Worm (Caenorhabditis elegans) whole organism, young adult: ENCODE data around the gene T06C12.12.

Experiments
- F23B12.7 ChIP-seq: sonication (generic microtip); optimal IDR thresholded peaks from 2 replicates; lab custom pipeline; 2017; ENCODE audit warnings: missing genetic modification characterization, mild to moderate bottlenecking, missing compliant biosample characterization, antibody characterized with exemption, moderate library complexity; ENCODE audit not compliant: insufficient read depth
- ama-1 ChIP-seq, 3 experiments: fragments of 150-350 bp in 1 of 3; sonication (generic microtip) in 2 of 3; optimal IDR thresholded peaks; 2 replicates each; lab custom pipeline; 2014 to 2018; ENCODE audit warnings: missing biosample characterization in 2 of 3, missing genetic modification characterization in 2 of 3, missing genetic modification reagents in 2 of 3
- attf-3 ChIP-seq: fragments of 200-800 bp; sonication (Bioruptor generic); conservative IDR thresholded peaks from 2 replicates; pipeline ENCODE4 v1.3.6; 2022; ENCODE audit warnings: missing genetic modification reagents, missing genetic modification characterization, missing compliant biosample characterization
- ceh-27 ChIP-seq: fragments of 200-800 bp; sonication (Bioruptor generic); optimal IDR thresholded peaks from 2 replicates; lab custom pipeline; 2018; ENCODE audit warnings: mild to moderate bottlenecking, missing genetic modification characterization, moderate library complexity, missing compliant biosample characterization
- dox-1 ChIP-seq: fragments of 200-800 bp; sonication (Bioruptor generic); IDR thresholded peaks from 2 replicates; pipeline ENCODE4 v1.3.6; 2022; ENCODE audit warnings: missing genetic modification reagents, missing genetic modification characterization, missing compliant biosample characterization
- ets-4 ChIP-seq: fragments of 200-800 bp; sonication (Bioruptor generic); optimal IDR thresholded peaks from 2 replicates; lab custom pipeline; 2018; ENCODE audit warnings: mild to moderate bottlenecking, missing genetic modification characterization, missing compliant biosample characterization
- hlh-26 ChIP-seq: fragments of 200-800 bp; sonication (Bioruptor generic); conservative IDR thresholded peaks from 2 replicates; pipeline ENCODE4 v1.3.6; 2022; ENCODE audit warnings: missing genetic modification reagents, missing genetic modification characterization, missing compliant biosample characterization
- hmg-1.2 ChIP-seq: fragments of 200-800 bp; sonication (Bioruptor generic); IDR thresholded peaks from 2 replicates; pipeline ENCODE4 v1.3.6; 2022; ENCODE audit warnings: missing genetic modification reagents, missing genetic modification characterization, missing compliant biosample characterization
- pha-4 ChIP-seq: fragments of 150-350 bp; sonication (generic microtip); optimal IDR thresholded peaks from 2 replicates; lab custom pipeline; 2014; ENCODE audit warnings: missing biosample characterization, missing genetic modification reagents, missing genetic modification characterization
- sptf-2 ChIP-seq: fragments of 200-800 bp; sonication (Bioruptor generic); optimal IDR thresholded peaks from 2 replicates; lab custom pipeline; 2018; ENCODE audit warnings: mild to moderate bottlenecking, missing genetic modification characterization, missing compliant biosample characterization
- ztf-3 ChIP-seq: fragments of 200-800 bp; sonication (Bioruptor generic); optimal IDR thresholded peaks from 2 replicates; lab custom pipeline; 2018; ENCODE audit warnings: mild to moderate bottlenecking, missing genetic modification characterization, missing compliant biosample characterization

DNA sequence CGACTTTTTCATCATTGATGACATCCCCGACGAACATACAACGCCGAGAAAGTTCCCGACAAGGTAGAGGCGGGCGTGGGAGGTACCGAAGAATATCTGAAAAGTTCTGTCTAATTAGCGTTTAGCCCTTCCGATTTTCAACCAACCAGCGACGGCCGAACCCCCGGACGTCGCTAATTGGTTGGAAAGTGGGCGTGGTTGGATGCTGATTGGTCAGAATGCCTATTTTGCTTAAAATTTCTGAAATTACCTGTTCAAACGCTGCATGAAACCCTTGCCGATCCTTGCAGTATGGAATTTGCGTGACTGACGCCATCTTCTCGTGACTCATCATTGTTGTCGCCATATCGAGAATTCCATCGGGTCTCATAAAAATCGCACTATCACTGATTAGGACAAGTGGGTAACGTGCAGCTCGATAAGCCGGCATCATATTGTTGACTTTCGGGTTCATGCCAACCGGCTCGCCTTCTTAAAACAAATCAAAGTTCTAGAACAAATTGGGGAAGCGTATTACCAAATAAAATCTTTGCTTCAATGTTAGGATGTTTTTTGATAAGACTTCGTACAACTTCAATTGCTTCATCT is 4.1 kb upstream of the T06C12.12 start:
- no peak for TF ChIP-seq ama-1 (optimal IDR thresholded peaks at IDR 0.05; lab: Kevin White, UChicago)
- TF ChIP-seq ama-1 (GFP tag; optimal IDR thresholded peaks at IDR 0.05; lab: Kevin White, UChicago), result no peak
- no peak for TF ChIP-seq pha-4 (tag; lab: Kevin White, UChicago)
- TF ChIP-seq sptf-2, result no peak
- peak; percentile 32; the same call in 1 of the 2 replicates for TF ChIP-seq dox-1 (GFP tag; lab: Robert Waterston, UW)
- no peak for TF ChIP-seq ets-4 (GFP tag; lab: Kevin White, UChicago)
- TF ChIP-seq hmg-1.2, result no peak
- no peak for TF ChIP-seq F23B12.7 (tag; lab: Kevin White, UChicago)
- no peak for TF ChIP-seq hlh-26 (GFP tag; lab: Robert Waterston, UW)
- no peak for TF ChIP-seq attf-3 (GFP tag; lab: Robert Waterston, UW)
- TF ChIP-seq ztf-3 (GFP tag; lab: Kevin White, UChicago), result no peak
- no peak for TF ChIP-seq ceh-27 (GFP tag; lab: Kevin White, UChicago)
